Worm (Caenorhabditis elegans): ENCODE results near the gene mbk-1.

mbk-1 gene

DNA sequence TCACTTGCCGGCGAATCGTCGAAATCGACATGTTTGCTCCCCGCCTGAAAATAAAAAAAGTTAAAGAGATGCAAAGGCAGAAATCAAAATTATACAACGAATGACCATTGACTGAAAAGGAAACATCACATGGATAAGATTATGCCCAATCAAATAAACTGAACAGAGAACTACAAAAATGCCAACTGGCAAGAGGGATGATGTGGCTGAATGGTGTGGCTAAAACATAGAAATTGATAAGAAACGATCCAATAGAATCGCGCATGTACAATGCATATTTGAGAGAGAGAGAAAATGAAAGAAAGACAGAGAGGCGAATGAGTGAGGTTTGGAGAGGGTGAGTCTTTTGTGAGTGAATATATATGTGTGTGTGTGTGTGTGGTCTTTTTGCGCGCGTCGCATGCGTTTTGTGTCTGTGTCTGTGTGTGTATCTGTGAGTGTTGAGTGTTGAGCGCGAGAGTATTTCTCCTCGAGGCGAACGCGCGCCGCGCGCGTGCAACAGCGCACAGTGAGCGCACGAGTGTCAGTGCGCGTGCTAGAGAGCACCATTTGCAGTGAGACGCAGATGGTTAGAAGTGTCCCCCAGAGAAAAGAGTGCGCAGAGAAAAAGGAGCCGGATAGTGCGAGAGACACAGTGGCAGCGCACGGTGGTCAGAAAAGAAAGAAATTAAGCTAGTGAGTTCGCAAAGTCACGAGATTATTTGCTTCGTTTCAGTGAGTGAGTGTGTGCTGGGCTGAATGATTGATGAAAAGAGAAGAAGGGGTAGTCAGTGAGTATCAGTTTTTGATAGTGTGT, 5.7 kb downstream of the mbk-1 start, which contains the start of gene epn-1 (continued):
- TF ChIP-seq php-3 (GFP tag; IDR thresholded peaks at IDR 0.05) (peak; percentile 92), unc-39 (tag; optimal IDR thresholded peaks at IDR 0.05) (peak; percentile 71), ceh-28 (tag; optimal IDR thresholded peaks at IDR 0.05) (peak; percentile 39), lim-7 (GFP tag; IDR thresholded peaks at IDR 0.05) (peak; percentile 65), ceh-20 (GFP tag; IDR thresholded peaks at IDR 0.05) (peak; percentile 98), attf-4 (tag; optimal IDR thresholded peaks at IDR 0.05) (no peak), madf-5 (GFP tag; IDR thresholded peaks at IDR 0.05) (peak in 1 of 2 experiments; percentile 50; a peak in 1 of 4 replicates), nhr-76 (tag; optimal IDR thresholded peaks at IDR 0.05) (peak; percentile 66), T26A8.4 (GFP tag; IDR thresholded peaks at IDR 0.05) (peak; percentile 94), duxl-1 (tag; optimal IDR thresholded peaks at IDR 0.05; ENCODE audit: poor library complexity) (peak; percentile 71), lin-15B (tag; optimal IDR thresholded peaks at IDR 0.05) (peak; percentile 10), mxl-2 (GFP tag; conservative IDR thresholded peaks at IDR 0.05) (peak; percentile 92), F49E8.2 (tag; optimal IDR thresholded peaks at IDR 0.05; ENCODE audit: borderline replicate concordance) (no peak), madf-9 (GFP tag; conservative IDR thresholded peaks at IDR 0.05) (peak; percentile 96), nhr-111 (GFP tag; optimal IDR thresholded peaks at IDR 0.05) (peak; percentile 48), R02D3.7 (tag; optimal IDR thresholded peaks at IDR 0.05) (no peak), ceh-32 (tag; optimal IDR thresholded peaks at IDR 0.05; ENCODE audit: poor library complexity) (peak; percentile 65), daf-8 (GFP tag; IDR thresholded peaks at IDR 0.05) (0 out of 2 replicates have a peak, but pooled peaks have one; percentile 55), nhr-48 (tag; optimal IDR thresholded peaks at IDR 0.05) (peak; percentile 99), nhr-28 (tag; optimal IDR thresholded peaks at IDR 0.05) (peak; percentile 97), pha-4 (GFP tag; IDR thresholded peaks at IDR 0.05) (peak; percentile 96), pha-4 (tag; optimal IDR thresholded peaks at IDR 0.05) (no peak), dmd-6 (GFP tag; IDR thresholded peaks at IDR 0.05) (peak; percentile 99), snpc-1.2 (GFP tag; IDR thresholded peaks at IDR 0.05) (no peak; the same call in 1 of the 2 replicates), nhr-102 (tag; optimal IDR thresholded peaks at IDR 0.05) (peak; percentile 98), unc-130 (GFP tag; optimal IDR thresholded peaks at IDR 0.05) (peak; percentile 53), ZK546.5 (tag; optimal IDR thresholded peaks at IDR 0.05) (peak in 1 of 2 experiments; percentile 49), T20F7.1 (GFP tag; optimal IDR thresholded peaks at IDR 0.05) (peak; percentile 88), gei-8 (GFP tag; optimal IDR thresholded peaks at IDR 0.05) (peak; percentile 99), daf-12 (tag; optimal IDR thresholded peaks at IDR 0.05) (no peak), ceh-62 (tag; optimal IDR thresholded peaks at IDR 0.05) (no peak), pqm-1 (tag; optimal IDR thresholded peaks at IDR 0.05) (peak; percentile 23), fkh-10 (GFP tag; optimal IDR thresholded peaks at IDR 0.05) (peak; percentile 89), spr-3 (GFP tag; optimal IDR thresholded peaks at IDR 0.05) (peak; percentile 84), mep-1 (tag; optimal IDR thresholded peaks at IDR 0.05) (peak; percentile 98), egl-27 (tag; optimal IDR thresholded peaks at IDR 0.05) (no peak), vab-7 (GFP tag; IDR thresholded peaks at IDR 0.05) (peak; percentile 70; the same call in 1 of the 2 replicates), set-16 (GFP tag; IDR thresholded peaks at IDR 0.05) (peak; percentile 99), nhr-41 (GFP tag; IDR thresholded peaks at IDR 0.05) (peak; percentile 68; the same call in 1 of the 2 replicates), nhr-77 (tag; optimal IDR thresholded peaks at IDR 0.05) (peak; percentile 82), ama-1 (optimal IDR thresholded peaks at IDR 0.05) (peak; percentile 18), saeg-2 (GFP tag; IDR thresholded peaks at IDR 0.05) (peak; percentile 95), sdz-12 (GFP tag; optimal IDR thresholded peaks at IDR 0.05) (peak; percentile 64), D1046.2 (GFP tag; IDR thresholded peaks at IDR 0.05) (peak; percentile 81; the same call in 1 of the 2 replicates), mes-2 (tag; optimal IDR thresholded peaks at IDR 0.05; ENCODE audit: poor library complexity, severe bottlenecking) (peak; percentile 80), fos-1 (tag; optimal IDR thresholded peaks at IDR 0.05) (no peak), ztf-11 (tag; optimal IDR thresholded peaks at IDR 0.05) (no peak), F10B5.3 (tag; optimal IDR thresholded peaks at IDR 0.05) (peak; percentile 74), dmd-9 (GFP tag; IDR thresholded peaks at IDR 0.05) (peak; percentile 92), arid-1 (GFP tag; conservative IDR thresholded peaks at IDR 0.05) (peak; percentile 76)
